Worm (Caenorhabditis elegans) whole organism, late embryonic: Measurements from ENCODE around the gene Y64G10A.7.

ENCODE experiments used
- C08G9.2 ChIP-seq: sonication (generic microtip); optimal IDR thresholded peaks from 2 replicates; lab custom pipeline; 2016; ENCODE audit warnings: mild to moderate bottlenecking, missing genetic modification characterization, moderate library complexity, missing compliant biosample characterization
- K02D7.2 ChIP-seq: sonication (generic microtip); optimal IDR thresholded peaks from 2 replicates; lab custom pipeline; 2017; ENCODE audit warnings: mild to moderate bottlenecking, missing genetic modification characterization, missing compliant biosample characterization
- Y22D7AL.16 ChIP-seq: sonication (generic microtip); optimal IDR thresholded peaks from 2 replicates; lab custom pipeline; 2016; ENCODE audit warnings: missing genetic modification characterization, missing compliant biosample characterization
- ahr-1 ChIP-seq: sonication (generic microtip); optimal IDR thresholded peaks from 2 replicates; lab custom pipeline; 2016; ENCODE audit warnings: missing genetic modification characterization, missing compliant biosample characterization
- ceh-18 ChIP-seq: sonication (generic microtip); optimal IDR thresholded peaks from 2 replicates; lab custom pipeline; 2016; ENCODE audit warnings: missing genetic modification characterization, missing compliant biosample characterization
- ceh-2 ChIP-seq: sonication (generic microtip); optimal IDR thresholded peaks from 2 replicates; lab custom pipeline; 2016; ENCODE audit warnings: missing genotype, missing genetic modification characterization, missing compliant biosample characterization
- ceh-22 ChIP-seq: sonication (generic microtip); optimal IDR thresholded peaks from 2 replicates; lab custom pipeline; 2017; ENCODE audit warnings: missing biosample characterization, missing genetic modification characterization
- ceh-24 ChIP-seq: sonication (generic microtip); optimal IDR thresholded peaks from 2 replicates; lab custom pipeline; 2016; ENCODE audit warnings: mild to moderate bottlenecking, missing genetic modification characterization, missing compliant biosample characterization
- ceh-30 ChIP-seq: fragments of 150-350 bp; optimal IDR thresholded peaks from 2 replicates; lab custom pipeline; 2014; ENCODE audit warnings: missing biosample characterization, missing genetic modification characterization
- ceh-31 ChIP-seq: sonication (generic microtip); optimal IDR thresholded peaks from 2 replicates; lab custom pipeline; 2016; ENCODE audit warnings: missing genetic modification characterization, missing compliant biosample characterization
- ceh-45 ChIP-seq: fragments of 200-800 bp; sonication (Bioruptor generic); IDR thresholded peaks from 2 replicates; pipeline ENCODE4 v1.3.6; 2022; ENCODE audit warnings: missing genetic modification reagents, missing genetic modification characterization, missing compliant biosample characterization
- ceh-6 ChIP-seq: fragments of 200-800 bp; sonication (Bioruptor generic); optimal IDR thresholded peaks from 2 replicates; lab custom pipeline; 2018; ENCODE audit warnings: mild to moderate bottlenecking, missing genetic modification characterization, missing compliant biosample characterization
- ceh-9 ChIP-seq: sonication (generic microtip); optimal IDR thresholded peaks from 2 replicates; lab custom pipeline; 2016; ENCODE audit warnings: mild to moderate bottlenecking, missing genetic modification characterization, inconsistent platforms, missing compliant biosample characterization
- che-1 ChIP-seq: sonication (generic microtip); optimal IDR thresholded peaks from 2 replicates; lab custom pipeline; 2016; ENCODE audit warnings: mild to moderate bottlenecking, missing genetic modification characterization, missing compliant biosample characterization
- dmd-4 ChIP-seq: sonication (generic microtip); optimal IDR thresholded peaks from 2 replicates; lab custom pipeline; 2016; ENCODE audit warnings: borderline replicate concordance, missing genetic modification characterization, missing compliant biosample characterization
- ets-4 ChIP-seq: sonication (generic microtip); optimal IDR thresholded peaks from 2 replicates; lab custom pipeline; 2016; ENCODE audit warnings: missing genetic modification characterization, missing compliant biosample characterization
- eyg-1 ChIP-seq: sonication (generic microtip); optimal IDR thresholded peaks from 2 replicates; lab custom pipeline; 2016; ENCODE audit warnings: missing genotype, missing genetic modification characterization, missing compliant biosample characterization
- fkh-6 ChIP-seq: sonication (generic microtip); optimal IDR thresholded peaks from 2 replicates; lab custom pipeline; 2016; ENCODE audit warnings: missing genetic modification characterization, missing compliant biosample characterization
- gmeb-2 ChIP-seq: sonication (generic microtip); optimal IDR thresholded peaks from 2 replicates; lab custom pipeline; 2016; ENCODE audit warnings: missing genetic modification characterization, inconsistent platforms, missing compliant biosample characterization
- hlh-13 ChIP-seq: fragments of 200-800 bp; sonication (Bioruptor generic); optimal IDR thresholded peaks from 2 replicates; lab custom pipeline; 2018; ENCODE audit warnings: mild to moderate bottlenecking, missing genetic modification characterization, missing compliant biosample characterization
- hlh-15 ChIP-seq: sonication (generic microtip); optimal IDR thresholded peaks from 2 replicates; lab custom pipeline; 2016; ENCODE audit warnings: missing genetic modification characterization, missing compliant biosample characterization
- hlh-6 ChIP-seq: sonication (generic microtip); optimal IDR thresholded peaks from 2 replicates; lab custom pipeline; 2016; ENCODE audit warnings: missing genotype, missing genetic modification characterization, missing compliant biosample characterization
- hlh-8 ChIP-seq: sonication (generic microtip); optimal IDR thresholded peaks from 2 replicates; lab custom pipeline; 2016; ENCODE audit warnings: missing genotype, missing genetic modification characterization, missing compliant biosample characterization
- lim-6 ChIP-seq: sonication (generic microtip); optimal IDR thresholded peaks from 2 replicates; lab custom pipeline; 2016; ENCODE audit warnings: missing genetic modification characterization, missing compliant biosample characterization
- lin-11 ChIP-seq: fragments of 200-800 bp; sonication (Bioruptor generic); optimal IDR thresholded peaks from 2 replicates; lab custom pipeline; 2018; ENCODE audit warnings: mild to moderate bottlenecking, missing genetic modification characterization, missing compliant biosample characterization
- nfya-1 ChIP-seq: sonication (generic microtip); optimal IDR thresholded peaks from 2 replicates; lab custom pipeline; 2017; ENCODE audit warnings: missing genetic modification characterization, mild to moderate bottlenecking, missing compliant biosample characterization, antibody characterized with exemption, moderate library complexity
- nhr-11 ChIP-seq: fragments of 150-350 bp; optimal IDR thresholded peaks from 2 replicates; lab custom pipeline; 2014; ENCODE audit warnings: missing biosample characterization, missing genetic modification characterization
- nhr-232 ChIP-seq: sonication (generic microtip); optimal IDR thresholded peaks from 2 replicates; lab custom pipeline; 2016; ENCODE audit warnings: missing genetic modification characterization, missing compliant biosample characterization
- npax-4 ChIP-seq: sonication (generic microtip); optimal IDR thresholded peaks from 2 replicates; lab custom pipeline; 2016; ENCODE audit warnings: missing genetic modification characterization, missing compliant biosample characterization
- odd-2 ChIP-seq: sonication (generic microtip); optimal IDR thresholded peaks from 2 replicates; lab custom pipeline; 2017; ENCODE audit warnings: antibody characterized with exemption, mild to moderate bottlenecking, missing genetic modification characterization, missing compliant biosample characterization
- pag-3 ChIP-seq: sonication (generic microtip); optimal IDR thresholded peaks from 2 replicates; lab custom pipeline; 2016; ENCODE audit warnings: missing compliant biosample characterization, missing genetic modification characterization, borderline replicate concordance
- pax-1 ChIP-seq: fragments of 150-350 bp; optimal IDR thresholded peaks from 2 replicates; lab custom pipeline; 2014; ENCODE audit warnings: missing biosample characterization, missing genetic modification characterization
- pha-2 ChIP-seq: sonication (generic microtip); optimal IDR thresholded peaks from 2 replicates; lab custom pipeline; 2017; ENCODE audit warnings: mild to moderate bottlenecking, missing genetic modification characterization, missing compliant biosample characterization
- pqm-1 ChIP-seq: sonication (generic microtip); optimal IDR thresholded peaks from 2 replicates; lab custom pipeline; 2016; ENCODE audit warnings: missing genetic modification characterization, missing compliant biosample characterization
- pros-1 ChIP-seq: fragments of 150-350 bp; optimal IDR thresholded peaks from 2 replicates; lab custom pipeline; 2014; ENCODE audit warnings: missing biosample characterization, missing genetic modification reagents, missing genetic modification characterization
- ref-2 ChIP-seq: sonication (generic microtip); optimal IDR thresholded peaks from 2 replicates; lab custom pipeline; 2016; ENCODE audit warnings: missing genetic modification characterization, missing compliant biosample characterization
- rnt-1 ChIP-seq: sonication (generic microtip); optimal IDR thresholded peaks from 2 replicates; lab custom pipeline; 2016; ENCODE audit warnings: missing genetic modification characterization, missing compliant biosample characterization
- sdc-2 ChIP-seq: sonication (generic microtip); optimal IDR thresholded peaks from 2 replicates; lab custom pipeline; 2016; ENCODE audit warnings: missing genotype, missing genetic modification characterization, missing compliant biosample characterization
- sox-2 ChIP-seq: fragments of 200-800 bp; sonication (Bioruptor generic); IDR thresholded peaks from 2 replicates; pipeline ENCODE4 v1.3.6; 2022; ENCODE audit warnings: missing genetic modification reagents, missing genetic modification characterization, missing compliant biosample characterization
- sox-4 ChIP-seq: sonication (generic microtip); optimal IDR thresholded peaks from 2 replicates; lab custom pipeline; 2017; ENCODE audit warnings: mild to moderate bottlenecking, missing genetic modification characterization, inconsistent platforms, missing compliant biosample characterization
- syd-9 ChIP-seq: sonication (generic microtip); optimal IDR thresholded peaks from 2 replicates; lab custom pipeline; 2016; ENCODE audit warnings: mild to moderate bottlenecking, missing genetic modification characterization, moderate library complexity, missing compliant biosample characterization
- tbx-2 ChIP-seq: sonication (generic microtip); optimal IDR thresholded peaks from 2 replicates; lab custom pipeline; 2016; ENCODE audit warnings: missing genetic modification characterization, missing compliant biosample characterization
- ttx-3 ChIP-seq: sonication (generic microtip); optimal IDR thresholded peaks from 2 replicates; lab custom pipeline; 2016; ENCODE audit warnings: missing genetic modification reagents, missing genetic modification characterization, missing compliant biosample characterization
- unc-3 ChIP-seq, 2 experiments: fragments of 200-800 bp in 1 of 2; sonication (Bioruptor generic) in 1 of 2; sonication (generic microtip) in 1 of 2; conservative IDR thresholded peaks in 1 of 2; optimal IDR thresholded peaks in 1 of 2; 2 replicates each; pipeline versions ENCODE4 v1.3.6 to Lab custom; 2016 to 2022; ENCODE audit warnings: missing compliant biosample characterization in 2 of 2, missing genetic modification characterization in 2 of 2, missing genetic modification reagents in 1 of 2
- unc-42 ChIP-seq: sonication (generic microtip); optimal IDR thresholded peaks from 2 replicates; lab custom pipeline; 2016; ENCODE audit warnings: missing genotype, missing genetic modification characterization, missing compliant biosample characterization
- unc-55 ChIP-seq: sonication (generic microtip); optimal IDR thresholded peaks from 2 replicates; lab custom pipeline; 2017; ENCODE audit warnings: missing biosample characterization, missing genetic modification reagents, missing genetic modification characterization
- zip-5 ChIP-seq: sonication (generic microtip); optimal IDR thresholded peaks from 2 replicates; lab custom pipeline; 2016; ENCODE audit warnings: missing genetic modification characterization, missing compliant biosample characterization

The Y64G10A.7 gene

ce11 chrIV:14321655-14322054 lies 30.0 kb downstream of the Y64G10A.7 start, which contains the start of gene fbxa-126:
TSS of gene fbxa-126 (minus strand) at chrIV:14321755.
- no peak for TF ChIP-seq C08G9.2
- no peak for TF ChIP-seq ceh-24 (tag; lab: Kevin White, UChicago)
- no peak for TF ChIP-seq ceh-22 (tag; lab: Kevin White, UChicago)
- TF ChIP-seq ttx-3 (tag; lab: Kevin White, UChicago), result no peak

- TF ChIP-seq rnt-1 (tag; lab: Kevin White, UChicago) (no peak), hlh-8 (tag; lab: Kevin White, UChicago) (no peak), nhr-232 (tag; lab: Kevin White, UChicago) (no peak), che-1 (no peak), pqm-1 (tag; lab: Kevin White, UChicago) (no peak), pros-1 (tag; lab: Kevin White, UChicago) (no peak), ceh-45 (no peak), dmd-4 (tag; lab: Kevin White, UChicago) (no peak), ceh-6 (GFP tag; lab: Kevin White, UChicago) (no peak)
Measured at ce11 chrIV:14326283-14326682, 34.6 kb downstream of the Y64G10A.7 start, which contains the start of gene fbxa-83. TSS of gene fbxa-83 (minus strand) at chrIV:14326383.

- TF ChIP-seq eyg-1 (tag; lab: Kevin White, UChicago) (no peak), nfya-1 (tag; lab: Kevin White, UChicago) (peak; percentile 17), ttx-3 (tag; lab: Kevin White, UChicago) (no peak), gmeb-2 (no peak), ceh-9 (tag; lab: Kevin White, UChicago) (no peak), unc-55 (GFP tag; lab: Kevin White, UChicago) (no peak), lim-6 (tag; lab: Kevin White, UChicago) (no peak), hlh-13 (GFP tag; lab: Kevin White, UChicago) (no peak), ref-2 (peak; percentile 43), pax-1 (tag; lab: Kevin White, UChicago) (no peak), sdc-2 (tag; lab: Kevin White, UChicago) (no peak), pag-3 (tag; lab: Kevin White, UChicago) (no peak), ets-4 (tag; lab: Kevin White, UChicago) (no peak), pqm-1 (tag; lab: Kevin White, UChicago) (no peak), zip-5 (tag; lab: Kevin White, UChicago) (no peak), npax-4 (no peak), hlh-6 (tag; lab: Kevin White, UChicago) (no peak), sox-4 (tag; lab: Kevin White, UChicago) (no peak), fkh-6 (tag; lab: Kevin White, UChicago) (no peak), hlh-8 (tag; lab: Kevin White, UChicago) (peak; percentile 20), nhr-232 (tag; lab: Kevin White, UChicago) (no peak), unc-42 (tag; lab: Kevin White, UChicago) (no peak), rnt-1 (tag; lab: Kevin White, UChicago) (peak; percentile 7), tbx-2 (tag; lab: Kevin White, UChicago) (peak; percentile 53), dmd-4 (tag; lab: Kevin White, UChicago) (no peak), ceh-2 (tag; lab: Kevin White, UChicago) (no peak), hlh-15 (tag; lab: Kevin White, UChicago) (no peak), K02D7.2 (tag; lab: Kevin White, UChicago) (no peak), ceh-22 (tag; lab: Kevin White, UChicago) (no peak), ceh-18 (tag; lab: Kevin White, UChicago) (peak; percentile 19), unc-3 (GFP tag; conservative IDR thresholded peaks at IDR 0.05; lab: Robert Waterston, UW) (no peak), unc-3 (tag; optimal IDR thresholded peaks at IDR 0.05; lab: Kevin White, UChicago) (no peak), ceh-24 (tag; lab: Kevin White, UChicago) (no peak), syd-9 (tag; lab: Kevin White, UChicago) (no peak), Y22D7AL.16 (tag; lab: Kevin White, UChicago) (no peak), nhr-11 (no peak), ceh-31 (tag; lab: Kevin White, UChicago) (no peak), odd-2 (tag; lab: Kevin White, UChicago) (no peak), pha-2 (tag; lab: Kevin White, UChicago) (no peak), lin-11 (tag; lab: Kevin White, UChicago) (no peak), sox-2 (GFP tag; lab: Robert Waterston, UW) (no peak), ceh-30 (tag; lab: Kevin White, UChicago) (no peak), ahr-1 (tag; lab: Kevin White, UChicago) (no peak)
Measured at ce11 chrIV:14326694-14327298, 35.1 kb downstream of the Y64G10A.7 start.
